Fruit fly (Drosophila melanogaster): Measurements from ENCODE around the gene Naa60.

The Naa60 gene

DNA sequence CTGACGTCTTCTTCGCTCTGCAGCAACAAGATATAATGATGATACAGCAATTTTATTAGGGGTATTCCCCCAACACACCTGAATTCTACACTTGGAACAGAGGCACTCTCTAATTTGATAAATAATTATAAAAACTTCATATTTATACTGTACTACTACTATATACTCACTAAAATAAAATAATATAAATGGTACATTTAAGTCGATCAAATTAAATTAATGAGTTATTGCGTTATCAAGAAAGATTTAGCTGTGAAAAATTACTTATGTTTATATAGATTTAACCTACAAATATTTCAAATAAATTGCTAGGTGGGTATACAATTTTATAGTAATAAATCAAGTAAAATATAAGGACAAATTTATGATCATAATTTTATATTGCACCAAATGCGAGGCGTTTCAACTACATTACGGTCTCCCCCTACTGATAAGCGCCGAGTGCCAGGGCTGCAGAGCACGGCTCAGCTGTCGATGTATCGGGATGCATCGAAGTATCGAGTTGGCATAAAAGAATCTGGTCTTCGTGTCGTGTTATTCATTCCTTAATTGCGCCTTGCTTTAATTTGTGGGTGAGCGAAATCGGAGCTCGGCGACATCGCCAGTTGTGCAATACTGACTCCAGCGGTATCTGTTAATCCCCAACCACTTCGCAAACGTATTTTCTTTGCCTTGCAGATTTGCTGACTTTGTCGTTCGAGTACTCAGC, 12.7 kb upstream of the Naa60 start, which contains the start of gene vsg (continued):
- peak; percentile 91 for TF ChIP-seq CG12391 (tag; optimal IDR thresholded peaks at IDR 0.05)
- peak; percentile 93 for TF ChIP-seq CG42726 (GFP tag; IDR thresholded peaks at IDR 0.05; ENCODE audit: partially characterized antibody)
- peak; percentile 48 for TF ChIP-seq cwo (GFP tag; optimal IDR thresholded peaks at IDR 0.05)
- TF ChIP-seq Eip74EF (GFP tag; optimal IDR thresholded peaks at IDR 0.05): peak in 1 of 2 experiments; percentile 64
- peak; percentile 55 for TF ChIP-seq CG17328 (GFP tag; IDR thresholded peaks at IDR 0.05)
- TF ChIP-seq Camta (GFP tag; optimal IDR thresholded peaks at IDR 0.05): peak; percentile 29
- TF ChIP-seq CG12071 (GFP tag; optimal IDR thresholded peaks at IDR 0.05): no peak
- TF ChIP-seq Med (GFP tag): peak; percentile 89
- peak; percentile 31 for TF ChIP-seq Sin3A (optimal IDR thresholded peaks at IDR 0.05)
- 0 out of 2 replicates have a peak, but pooled peaks have one; percentile 18 for TF ChIP-seq Awh (GFP tag; IDR thresholded peaks at IDR 0.05)
- peak; percentile 57; the same call in 1 of the 2 replicates for TF ChIP-seq CG2129 (GFP tag; IDR thresholded peaks at IDR 0.05; ENCODE audit: partially characterized antibody)
- TF ChIP-seq sens (GFP tag): peak; percentile 86
- TF ChIP-seq CG14710 (tag; optimal IDR thresholded peaks at IDR 0.05): peak; percentile 94
- TF ChIP-seq CG15696 (tag; optimal IDR thresholded peaks at IDR 0.05): peak; percentile 83
- TF ChIP-seq Hsf (GFP tag; optimal IDR thresholded peaks at IDR 0.05): peak; percentile 70
- TF ChIP-seq CG14667 (GFP tag; IDR thresholded peaks at IDR 0.05): peak; percentile 63
- TF ChIP-seq Blimp-1 (GFP tag; optimal IDR thresholded peaks at IDR 0.05): peak; percentile 69
- TF ChIP-seq Rfx (GFP tag; IDR thresholded peaks at IDR 0.05): peak; percentile 70
- no peak for TF ChIP-seq Trl (optimal IDR thresholded peaks at IDR 0.05)
- TF ChIP-seq Trl (GFP tag; optimal IDR thresholded peaks at IDR 0.05): peak; percentile 28
- TF ChIP-seq CG8924 (tag; optimal IDR thresholded peaks at IDR 0.05): peak; percentile 91
- peak; percentile 30; the same call in 2 of the 3 replicates for TF ChIP-seq croc (GFP tag; conservative IDR thresholded peaks at IDR 0.05)
- TF ChIP-seq CG7271 (tag; optimal IDR thresholded peaks at IDR 0.05): no peak
- peak; percentile 70; the same call in 2 of the 3 replicates for TF ChIP-seq CG11560 (tag; IDR thresholded peaks at IDR 0.05)
- TF ChIP-seq nerfin-1 (tag; optimal IDR thresholded peaks at IDR 0.05): peak; percentile 80
- no peak for TF ChIP-seq D (optimal IDR thresholded peaks at IDR 0.05)
- TF ChIP-seq D (GFP tag; optimal IDR thresholded peaks at IDR 0.05): peak; percentile 66
- TF ChIP-seq CG4730 (GFP tag; IDR thresholded peaks at IDR 0.05): peak; percentile 57; the same call in 1 of the 2 replicates
- peak; percentile 32 for TF ChIP-seq run (tag; optimal IDR thresholded peaks at IDR 0.05)
- TF ChIP-seq ato (GFP tag; IDR thresholded peaks at IDR 0.05; ENCODE audit: partially characterized antibody): peak; percentile 89
- peak; percentile 45 for TF ChIP-seq her (GFP tag; optimal IDR thresholded peaks at IDR 0.05)
- TF ChIP-seq Six4 (GFP tag; optimal IDR thresholded peaks at IDR 0.05): peak; percentile 59
- TF ChIP-seq B-H2 (GFP tag; optimal IDR thresholded peaks at IDR 0.05): peak; percentile 73
- TF ChIP-seq E2f1 (GFP tag; IDR thresholded peaks at IDR 0.05): peak; percentile 52; the same call in 1 of the 2 replicates
- peak; percentile 17 for TF ChIP-seq pros (GFP tag; optimal IDR thresholded peaks at IDR 0.05)
- TF ChIP-seq nerfin-2 (GFP tag; IDR thresholded peaks at IDR 0.05; ENCODE audit: partially characterized antibody): peak; percentile 78
- peak; percentile 13 for TF ChIP-seq pum (GFP tag; optimal IDR thresholded peaks at IDR 0.05)
- peak; percentile 66; the same call in 1 of the 2 replicates for TF ChIP-seq CG14014 (GFP tag; IDR thresholded peaks at IDR 0.05)
- peak; percentile 81 for TF ChIP-seq Oli (tag; optimal IDR thresholded peaks at IDR 0.05)
- no peak for TF ChIP-seq repo (GFP tag; optimal IDR thresholded peaks at IDR 0.05)
- peak; percentile 67 for TF ChIP-seq zfh2 (GFP tag; optimal IDR thresholded peaks at IDR 0.05)
- TF ChIP-seq chm (GFP tag; IDR thresholded peaks at IDR 0.05): peak; percentile 52; the same call in 1 of the 2 replicates
- no peak for TF ChIP-seq br (optimal IDR thresholded peaks at IDR 0.05)
- TF ChIP-seq HLHmδ (GFP tag; optimal IDR thresholded peaks at IDR 0.05): peak; percentile 10
- peak; percentile 83 for TF ChIP-seq vnd (GFP tag; IDR thresholded peaks at IDR 0.05; ENCODE audit: partially characterized antibody)
- TF ChIP-seq klu (GFP tag; IDR thresholded peaks at IDR 0.05): peak; percentile 70
- TF ChIP-seq CG4617 (GFP tag; optimal IDR thresholded peaks at IDR 0.05; ENCODE audit: borderline replicate concordance): peak; percentile 90
- TF ChIP-seq Antp (GFP tag; optimal IDR thresholded peaks at IDR 0.05): peak; percentile 35
- TF ChIP-seq trem (tag; optimal IDR thresholded peaks at IDR 0.05): peak; percentile 76
- no peak for TF ChIP-seq CG2889 (GFP tag; IDR thresholded peaks at IDR 0.05)
